Worm (Caenorhabditis elegans) whole organism, young adult: ENCODE data around the gene cpg-8.

Experiments
- B0261.1 ChIP-seq: sonication (generic microtip); optimal IDR thresholded peaks from 2 replicates; lab custom pipeline; 2016; ENCODE audit warnings: mild to moderate bottlenecking, missing genetic modification characterization, moderate library complexity, missing compliant biosample characterization
- K11D2.4 ChIP-seq: fragments of 200-800 bp; sonication (Bioruptor generic); IDR thresholded peaks from 2 replicates; pipeline ENCODE4 v1.3.6; 2022; ENCODE audit warnings: missing genetic modification reagents, missing genetic modification characterization, missing compliant biosample characterization
- K12H6.12 ChIP-seq: fragments of 200-800 bp; sonication (Bioruptor generic); optimal IDR thresholded peaks from 2 replicates; lab custom pipeline; 2018; ENCODE audit warnings: mild to moderate bottlenecking, missing genetic modification characterization, missing compliant biosample characterization
- Y67H2A.10 ChIP-seq: fragments of 200-800 bp; sonication (Bioruptor generic); conservative IDR thresholded peaks from 2 replicates; pipeline ENCODE4 v1.3.6; 2022; ENCODE audit warnings: missing genetic modification reagents, missing genetic modification characterization, missing compliant biosample characterization
- ama-1 ChIP-seq, 3 experiments: fragments of 150-350 bp in 1 of 3; sonication (generic microtip) in 2 of 3; optimal IDR thresholded peaks; 2 replicates each; lab custom pipeline; 2014 to 2018; ENCODE audit warnings: missing biosample characterization in 2 of 3, missing genetic modification characterization in 2 of 3, missing genetic modification reagents in 2 of 3
- aptf-2 ChIP-seq: fragments of 200-800 bp; sonication (Bioruptor generic); conservative IDR thresholded peaks from 2 replicates; pipeline ENCODE4 v1.3.6; 2022; ENCODE audit warnings: missing genetic modification reagents, missing genetic modification characterization, missing compliant biosample characterization
- athp-1 ChIP-seq: sonication (generic microtip); optimal IDR thresholded peaks from 2 replicates; lab custom pipeline; 2017; ENCODE audit warnings: mild to moderate bottlenecking, missing genetic modification characterization, missing compliant biosample characterization
- attf-6 ChIP-seq: fragments of 200-800 bp; sonication (Bioruptor generic); IDR thresholded peaks from 2 replicates; pipeline ENCODE4 v1.3.6; 2022; ENCODE audit warnings: missing genetic modification reagents, missing genetic modification characterization, missing compliant biosample characterization
- ccch-3 ChIP-seq: fragments of 200-800 bp; sonication (Bioruptor generic); optimal IDR thresholded peaks from 2 replicates; lab custom pipeline; 2018; ENCODE audit warnings: mild to moderate bottlenecking, missing genetic modification characterization, missing compliant biosample characterization
- cebp-1 ChIP-seq, 2 experiments: fragments of 200-800 bp in 1 of 2; sonication (Bioruptor generic) in 1 of 2; sonication (generic microtip) in 1 of 2; IDR thresholded peaks in 1 of 2; optimal IDR thresholded peaks in 1 of 2; 2 replicates each; pipeline versions ENCODE4 v1.3.6 to Lab custom; 2017 to 2022; ENCODE audit warnings: missing compliant biosample characterization in 2 of 2, missing genetic modification characterization in 2 of 2, mild to moderate bottlenecking in 1 of 2, missing genetic modification reagents in 1 of 2, moderate library complexity in 1 of 2
- ceh-58 ChIP-seq: fragments of 200-800 bp; sonication (Bioruptor generic); IDR thresholded peaks from 2 replicates; pipeline ENCODE4 v1.3.6; 2022; ENCODE audit warnings: missing genetic modification characterization, missing compliant biosample characterization
- dox-1 ChIP-seq: fragments of 200-800 bp; sonication (Bioruptor generic); IDR thresholded peaks from 2 replicates; pipeline ENCODE4 v1.3.6; 2022; ENCODE audit warnings: missing genetic modification reagents, missing genetic modification characterization, missing compliant biosample characterization
- efl-1 ChIP-seq: fragments of 150-350 bp; optimal IDR thresholded peaks from 2 replicates; lab custom pipeline; 2014; ENCODE audit warnings: missing biosample characterization, missing genetic modification reagents, missing genetic modification characterization
- egl-44 ChIP-seq: fragments of 200-800 bp; sonication (Bioruptor generic); IDR thresholded peaks from 2 replicates; pipeline ENCODE4 v1.3.6; 2022; ENCODE audit warnings: missing genetic modification reagents, missing genetic modification characterization, missing compliant biosample characterization
- ets-4 ChIP-seq: fragments of 200-800 bp; sonication (Bioruptor generic); optimal IDR thresholded peaks from 2 replicates; lab custom pipeline; 2018; ENCODE audit warnings: mild to moderate bottlenecking, missing genetic modification characterization, missing compliant biosample characterization
- him-1 ChIP-seq: sonication (generic microtip); optimal IDR thresholded peaks from 2 replicates; lab custom pipeline; 2016; ENCODE audit warnings: missing genotype, missing genetic modification reagents, missing genetic modification characterization, missing compliant biosample characterization
- lin-26 ChIP-seq: fragments of 200-800 bp; sonication (Bioruptor generic); IDR thresholded peaks from 2 replicates; pipeline ENCODE4 v1.3.6; 2022; ENCODE audit warnings: missing genetic modification reagents, missing genetic modification characterization, missing compliant biosample characterization
- lin-40 ChIP-seq: sonication (generic microtip); optimal IDR thresholded peaks from 2 replicates; lab custom pipeline; 2016; ENCODE audit warnings: missing genetic modification characterization, mild to moderate bottlenecking, missing compliant biosample characterization, missing genotype, missing genetic modification reagents
- mcd-1 ChIP-seq: fragments of 200-800 bp; sonication (Bioruptor generic); IDR thresholded peaks from 2 replicates; pipeline ENCODE4 v1.3.6; 2022; ENCODE audit warnings: missing genetic modification reagents, missing genetic modification characterization, missing compliant biosample characterization
- mxl-1 ChIP-seq: sonication (generic microtip); optimal IDR thresholded peaks from 2 replicates; lab custom pipeline; 2016; ENCODE audit warnings: missing genetic modification characterization, missing compliant biosample characterization
- nfya-1 ChIP-seq: sonication (generic microtip); optimal IDR thresholded peaks from 2 replicates; lab custom pipeline; 2017; ENCODE audit warnings: antibody characterized with exemption, missing compliant biosample characterization, missing genetic modification characterization, borderline replicate concordance; ENCODE audit not compliant: insufficient read depth
- nfyb-1 ChIP-seq: fragments of 200-800 bp; sonication (Bioruptor generic); IDR thresholded peaks from 2 replicates; pipeline ENCODE4 v1.3.6; 2022; ENCODE audit warnings: missing genetic modification reagents, missing genetic modification characterization, missing compliant biosample characterization
- nhr-179 ChIP-seq: sonication (generic microtip); optimal IDR thresholded peaks from 2 replicates; lab custom pipeline; 2016; ENCODE audit warnings: mild to moderate bottlenecking, missing genetic modification characterization, missing compliant biosample characterization
- nhr-27 ChIP-seq: fragments of 200-800 bp; sonication (Bioruptor generic); optimal IDR thresholded peaks from 2 replicates; lab custom pipeline; 2018; ENCODE audit warnings: mild to moderate bottlenecking, missing genetic modification characterization, moderate library complexity, missing compliant biosample characterization
- nhr-80 ChIP-seq: sonication (generic microtip); optimal IDR thresholded peaks from 2 replicates; lab custom pipeline; 2016; ENCODE audit warnings: missing genetic modification characterization, missing compliant biosample characterization
- pbrm-1 ChIP-seq: fragments of 200-800 bp; sonication (Bioruptor generic); IDR thresholded peaks from 2 replicates; pipeline ENCODE4 v1.3.6; 2022; ENCODE audit warnings: missing genetic modification reagents, missing genetic modification characterization, missing compliant biosample characterization
- repo-1 ChIP-seq: sonication (generic microtip); optimal IDR thresholded peaks from 2 replicates; lab custom pipeline; 2017; ENCODE audit warnings: mild to moderate bottlenecking, missing genetic modification characterization, missing compliant biosample characterization
- somi-1 ChIP-seq: fragments of 200-800 bp; sonication (Bioruptor generic); optimal IDR thresholded peaks from 2 replicates; lab custom pipeline; 2018; ENCODE audit warnings: mild to moderate bottlenecking, missing genetic modification characterization, missing compliant biosample characterization
- tlf-1 ChIP-seq: fragments of 200-800 bp; sonication (Bioruptor generic); optimal IDR thresholded peaks from 2 replicates; lab custom pipeline; 2018; ENCODE audit warnings: mild to moderate bottlenecking, missing genetic modification characterization, missing compliant biosample characterization
- unc-62 ChIP-seq: fragments of 150-350 bp; optimal IDR thresholded peaks from 2 replicates; lab custom pipeline; 2014; ENCODE audit warnings: missing biosample characterization, missing genetic modification reagents, missing genetic modification characterization
- xnd-1 ChIP-seq: sonication (generic microtip); optimal IDR thresholded peaks from 2 replicates; lab custom pipeline; 2016; ENCODE audit warnings: missing genotype, missing genetic modification reagents, missing genetic modification characterization, missing compliant biosample characterization
- ztf-22 ChIP-seq: fragments of 200-800 bp; sonication (Bioruptor generic); optimal IDR thresholded peaks from 2 replicates; lab custom pipeline; 2018; ENCODE audit warnings: mild to moderate bottlenecking, missing genetic modification characterization, moderate library complexity, missing compliant biosample characterization
- ztf-26 ChIP-seq: sonication (generic microtip); optimal IDR thresholded peaks from 2 replicates; lab custom pipeline; 2017; ENCODE audit warnings: missing genetic modification characterization, missing compliant biosample characterization

The cpg-8 gene

ce11 chrV:4730075-4730474 is 37.8 kb upstream of the cpg-8 start, which contains the start of gene tig-2:
Gene tig-2 (minus strand): TSS chrV:4730161.
- TF ChIP-seq nfyb-1 (GFP tag; lab: Robert Waterston, UW) = 0 out of 2 replicates have a peak, but pooled peaks have one; percentile 22
- TF ChIP-seq him-1 = no peak
- TF ChIP-seq egl-44 = no peak
- TF ChIP-seq ztf-26 (tag; lab: Kevin White, UChicago) = peak; percentile 38
- no peak for TF ChIP-seq nhr-27 (tag; lab: Kevin White, UChicago)
- TF ChIP-seq somi-1 = peak; percentile 63
- TF ChIP-seq mxl-1 (tag; lab: Kevin White, UChicago) = no peak
- TF ChIP-seq K11D2.4 (GFP tag; lab: Robert Waterston, UW) = peak; percentile 52; the same call in 1 of the 2 replicates
- TF ChIP-seq cebp-1 (GFP tag; IDR thresholded peaks at IDR 0.05; lab: Robert Waterston, UW) = no peak
- TF ChIP-seq cebp-1 (tag; optimal IDR thresholded peaks at IDR 0.05; lab: Kevin White, UChicago) = peak; percentile 40

- no peak for TF ChIP-seq K12H6.12
- no peak for TF ChIP-seq lin-40 (tag; lab: Kevin White, UChicago)
- no peak for TF ChIP-seq ceh-58 (GFP tag; lab: Robert Waterston, UW)
- TF ChIP-seq attf-6 = no peak
- no peak for TF ChIP-seq nhr-179 (tag; lab: Kevin White, UChicago)
- TF ChIP-seq B0261.1 (tag; lab: Kevin White, UChicago) = no peak
- no peak for TF ChIP-seq repo-1 (tag; lab: Kevin White, UChicago)
- no peak for TF ChIP-seq ccch-3 (GFP tag; lab: Kevin White, UChicago)
- no peak for TF ChIP-seq nfya-1 (tag; lab: Kevin White, UChicago)
- no peak for TF ChIP-seq athp-1
- TF ChIP-seq lin-26 (GFP tag; lab: Robert Waterston, UW) = no peak
- TF ChIP-seq dox-1 = no peak
- no peak for TF ChIP-seq K11D2.4 (GFP tag; lab: Robert Waterston, UW)
- no peak for TF ChIP-seq ama-1 (optimal IDR thresholded peaks at IDR 0.05; lab: Kevin White, UChicago)
- TF ChIP-seq ama-1 (GFP tag; optimal IDR thresholded peaks at IDR 0.05; lab: Kevin White, UChicago) = no peak
- no peak for TF ChIP-seq unc-62 (GFP tag; lab: Kevin White, UChicago)
- TF ChIP-seq cebp-1 (GFP tag; IDR thresholded peaks at IDR 0.05; lab: Robert Waterston, UW) = no peak
- TF ChIP-seq cebp-1 (tag; optimal IDR thresholded peaks at IDR 0.05; lab: Kevin White, UChicago) = no peak
- TF ChIP-seq ztf-22 (GFP tag; lab: Kevin White, UChicago) = no peak
- TF ChIP-seq mcd-1 = no peak
- no peak for TF ChIP-seq aptf-2 (GFP tag; lab: Robert Waterston, UW)
- TF ChIP-seq ets-4 (GFP tag; lab: Kevin White, UChicago) = no peak
Observed at ce11 chrV:4724453-4724852, 32.2 kb upstream of the cpg-8 start, which contains the start of gene F39G3.4. Gene F39G3.4 (plus strand): TSS chrV:4724753.

ce11 chrV:4722314-4722713 is 30.1 kb upstream of the cpg-8 start, which contains the start of gene F39G3.5:
Gene F39G3.5 (plus strand): TSS chrV:4722614.
- TF ChIP-seq Y67H2A.10 (GFP tag; lab: Robert Waterston, UW) (no peak), tlf-1 (no peak), pbrm-1 (GFP tag; lab: Robert Waterston, UW) (no peak)
- TF ChIP-seq, all 124 proteins: peak for 0

- TF ChIP-seq efl-1 (GFP tag; lab: Kevin White, UChicago) (no peak), xnd-1 (tag; lab: Kevin White, UChicago) (no peak), nhr-80 (tag; lab: Kevin White, UChicago) (peak; percentile 72)
Observed at ce11 chrV:4720884-4721464, 28.7 kb upstream of the cpg-8 start.
